Fruit fly (Drosophila melanogaster): Measurements from ENCODE around the gene CG2187.

DNA sequence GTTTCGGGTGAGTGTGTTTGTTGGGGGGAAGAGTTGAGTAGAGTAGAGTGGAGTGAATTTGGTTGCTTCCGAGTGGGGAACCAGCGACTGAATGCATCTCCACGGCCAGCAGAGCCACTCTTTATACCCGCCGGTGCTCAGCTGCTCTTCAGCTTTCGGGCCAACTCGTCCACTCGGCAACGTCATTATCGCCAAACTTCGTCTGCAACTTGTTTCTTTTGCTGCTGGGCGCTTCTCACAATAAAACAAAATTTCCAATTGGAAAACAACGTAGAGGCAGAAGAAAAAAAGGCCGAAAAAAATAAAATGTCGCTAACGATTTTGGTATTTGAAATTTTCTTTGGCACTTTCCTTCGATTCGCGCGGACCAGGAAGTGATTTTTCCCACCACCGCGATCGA, 6.2 kb upstream of the CG2187 start, which contains the start of gene CG2150:
- TF ChIP-seq insv (optimal IDR thresholded peaks at IDR 0.05) (no peak), h (optimal IDR thresholded peaks at IDR 0.05) (no peak), psq (optimal IDR thresholded peaks at IDR 0.05) (no peak), Myc (optimal IDR thresholded peaks at IDR 0.05) (no peak), Sin3A (optimal IDR thresholded peaks at IDR 0.05) (no peak), ttk (optimal IDR thresholded peaks at IDR 0.05) (no peak)
